Worm (Caenorhabditis elegans): ENCODE data around the gene aipr-1.

The aipr-1 gene

ce11 chrII:6619007-6619406 lies 25.0 kb upstream of the aipr-1 start (continued):
- TF ChIP-seq snu-23 (GFP tag; optimal IDR thresholded peaks at IDR 0.05): peak; percentile 21
- peak; percentile 73 for TF ChIP-seq blmp-1 (tag; optimal IDR thresholded peaks at IDR 0.05)
- no peak for TF ChIP-seq egl-27 (tag; optimal IDR thresholded peaks at IDR 0.05)
- TF ChIP-seq C16A3.4 (tag; optimal IDR thresholded peaks at IDR 0.05): no peak
- TF ChIP-seq mep-1 (tag; optimal IDR thresholded peaks at IDR 0.05): no peak
- TF ChIP-seq F16B12.6 (tag; optimal IDR thresholded peaks at IDR 0.05): no peak
- no peak for TF ChIP-seq dpl-1 (GFP tag; optimal IDR thresholded peaks at IDR 0.05)
- TF ChIP-seq ztf-11 (tag; optimal IDR thresholded peaks at IDR 0.05): no peak
- no peak for TF ChIP-seq elt-2 (tag; optimal IDR thresholded peaks at IDR 0.05)
- peak; percentile 86 for TF ChIP-seq nhr-85 (tag)
- TF ChIP-seq nhr-76 (tag; optimal IDR thresholded peaks at IDR 0.05): no peak
- no peak for TF ChIP-seq irx-1 (tag; optimal IDR thresholded peaks at IDR 0.05)
- TF ChIP-seq isw-1 (GFP tag; IDR thresholded peaks at IDR 0.05): no peak
- no peak for TF ChIP-seq ceh-63 (GFP tag; optimal IDR thresholded peaks at IDR 0.05)
- TF ChIP-seq hpl-2 (GFP tag; optimal IDR thresholded peaks at IDR 0.05): no peak
- TF ChIP-seq pqm-1 (tag; optimal IDR thresholded peaks at IDR 0.05): no peak
- TF ChIP-seq ztf-4 (tag; optimal IDR thresholded peaks at IDR 0.05): no peak
- TF ChIP-seq nhr-19 (GFP tag; conservative IDR thresholded peaks at IDR 0.05): no peak
- no peak for TF ChIP-seq pag-3 (tag; optimal IDR thresholded peaks at IDR 0.05; ENCODE audit: borderline replicate concordance, insufficient read depth)

- TF ChIP-seq aha-1 (tag; optimal IDR thresholded peaks at IDR 0.05): no peak
- TF ChIP-seq pag-3 (tag; optimal IDR thresholded peaks at IDR 0.05; ENCODE audit: borderline replicate concordance, insufficient read depth): peak; percentile 53
- no peak for TF ChIP-seq ama-1 (optimal IDR thresholded peaks at IDR 0.05)
- TF ChIP-seq ceh-82 (tag; optimal IDR thresholded peaks at IDR 0.05): no peak
- no peak for TF ChIP-seq nhr-11 (tag; optimal IDR thresholded peaks at IDR 0.05)
- no peak for TF ChIP-seq grh-1 (GFP tag; IDR thresholded peaks at IDR 0.05)
- no peak for TF ChIP-seq hpl-2 (GFP tag; optimal IDR thresholded peaks at IDR 0.05)
- no peak for TF ChIP-seq mab-9 (GFP tag; IDR thresholded peaks at IDR 0.05)
- no peak for TF ChIP-seq unc-98 (GFP tag; IDR thresholded peaks at IDR 0.05)
- TF ChIP-seq blmp-1 (tag; optimal IDR thresholded peaks at IDR 0.05): peak; percentile 59
- TF ChIP-seq fos-1 (tag; optimal IDR thresholded peaks at IDR 0.05): no peak
- TF ChIP-seq sox-4 (tag; optimal IDR thresholded peaks at IDR 0.05): no peak
- TF ChIP-seq nhr-71 (tag; optimal IDR thresholded peaks at IDR 0.05): no peak
- no peak for TF ChIP-seq nhr-85 (tag)
- TF ChIP-seq elt-3 (tag; optimal IDR thresholded peaks at IDR 0.05): peak in 1 of 6 experiments; percentile 17
- no peak for TF ChIP-seq ceh-88 (GFP tag; IDR thresholded peaks at IDR 0.05)
- no peak for TF ChIP-seq C04F5.9 (tag; optimal IDR thresholded peaks at IDR 0.05)
Measured at ce11 chrII:6616770-6617169, 22.7 kb upstream of the aipr-1 start, which contains the start of gene klf-3. Gene klf-3, plus strand, starts transcription at chrII:6616878.

ce11 chrII:6616135-6616534 lies 22.1 kb upstream of the aipr-1 start:
- TF ChIP-seq lin-39 (tag; optimal IDR thresholded peaks at IDR 0.05) (no peak), efl-3 (GFP tag; optimal IDR thresholded peaks at IDR 0.05) (no peak), nhr-84 (tag; optimal IDR thresholded peaks at IDR 0.05) (no peak), efl-1 (optimal IDR thresholded peaks at IDR 0.05) (no peak), efl-1 (GFP tag; optimal IDR thresholded peaks at IDR 0.05 in 1 of 2) (peak in 1 of 2 experiments; percentile 21), snpc-4 (tag; optimal IDR thresholded peaks at IDR 0.05) (no peak), elt-2 (tag; optimal IDR thresholded peaks at IDR 0.05) (peak; percentile 69), nhr-85 (tag) (no peak), elt-3 (tag; optimal IDR thresholded peaks at IDR 0.05) (no peak), zag-1 (tag; optimal IDR thresholded peaks at IDR 0.05) (no peak)
